Fruit fly (Drosophila melanogaster) Kc167 (cell line): ENCODE measurements around the gene CG14506.

Experiments
- Myc ChIP-seq: fragments of >200 bp; optimal IDR thresholded peaks from 2 replicates; lab custom pipeline; 2017; ENCODE audit warnings: missing external identifiers
- psq ChIP-seq: fragments of >200 bp; optimal IDR thresholded peaks from 2 replicates; lab custom pipeline; 2017; ENCODE audit warnings: missing external identifiers

DNA sequence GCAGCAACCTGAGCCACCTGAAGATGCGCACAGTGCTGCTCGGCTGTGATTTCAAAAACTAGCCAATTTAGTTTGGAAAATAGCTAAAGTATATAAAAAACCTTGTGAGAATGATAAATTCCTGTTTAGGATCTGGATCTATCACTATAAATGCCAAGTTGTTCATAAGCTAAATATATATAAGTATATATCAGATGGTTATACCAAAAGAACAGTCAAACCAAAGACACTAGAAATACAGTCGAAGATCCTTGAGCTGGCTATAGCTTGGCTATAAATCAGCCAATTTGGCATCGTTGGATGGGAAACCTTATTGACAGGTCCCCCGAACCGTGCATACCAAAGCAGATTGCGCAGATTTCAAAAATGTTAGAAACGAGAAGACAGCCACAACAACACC lies 33.7 kb downstream of the CG14506 start:
- no peak for TF ChIP-seq psq (lab: Kevin White, UChicago)
- no peak for TF ChIP-seq Myc (lab: Kevin White, UChicago)
